Fruit fly (Drosophila melanogaster) whole organism, pupa: ENCODE results near the gene Sk1.

Experiments
- CG10348 ChIP-seq: fragments of 200-800 bp; sonication (Bioruptor generic); IDR thresholded peaks from 2 replicates; pipeline ENCODE4 v1.3.6; 2022; ENCODE audit warnings: missing biosample characterization, missing genetic modification characterization
- CG12605 ChIP-seq: fragments of 200-800 bp; sonication (Bioruptor generic); IDR thresholded peaks from 2 replicates; pipeline ENCODE4 v1.3.6; 2022; ENCODE audit warnings: missing biosample characterization, missing genetic modification characterization
- CG13204 ChIP-seq: fragments of 200-800 bp; sonication (Bioruptor generic); optimal IDR thresholded peaks from 2 replicates; lab custom pipeline; 2018; ENCODE audit warnings: missing biosample characterization, mild to moderate bottlenecking, missing genetic modification characterization, moderate library complexity
- CG14655 ChIP-seq: fragments of 200-800 bp; sonication (Bioruptor generic); optimal IDR thresholded peaks from 3 replicates; lab custom pipeline; 2017; ENCODE audit warnings: mild to moderate bottlenecking, missing biosample characterization, missing genetic modification reagents, missing genetic modification characterization
- CG15710 ChIP-seq: fragments of 200-800 bp; sonication (Bioruptor generic); optimal IDR thresholded peaks from 2 replicates; lab custom pipeline; 2018; ENCODE audit warnings: missing biosample characterization, mild to moderate bottlenecking, missing genetic modification characterization, moderate library complexity
- CG17806 ChIP-seq: fragments of 200-800 bp; sonication (Bioruptor generic); optimal IDR thresholded peaks from 2 replicates; lab custom pipeline; 2018; ENCODE audit warnings: missing biosample characterization, mild to moderate bottlenecking, missing genetic modification characterization, moderate library complexity
- CG32121 ChIP-seq: fragments of 200-800 bp; sonication (Bioruptor generic); IDR thresholded peaks from 2 replicates; pipeline ENCODE4 v1.3.6; 2022; ENCODE audit warnings: missing biosample characterization, missing genetic modification characterization
- CG34367 ChIP-seq: fragments of 200-800 bp; sonication (Bioruptor generic); optimal IDR thresholded peaks from 2 replicates; lab custom pipeline; 2018; ENCODE audit warnings: missing biosample characterization, mild to moderate bottlenecking, missing genetic modification characterization
- CG4496 ChIP-seq: fragments of 200-800 bp; sonication (Bioruptor generic); IDR thresholded peaks from 3 replicates; pipeline ENCODE4 v1.3.6; 2022; ENCODE audit warnings: missing biosample characterization, missing genetic modification characterization
- CG8159 ChIP-seq: fragments of 200-800 bp; sonication (Bioruptor generic); optimal IDR thresholded peaks from 3 replicates; lab custom pipeline; 2018; ENCODE audit warnings: missing biosample characterization, mild to moderate bottlenecking, missing genetic modification characterization, moderate library complexity
- CG8301 ChIP-seq: fragments of 200-800 bp; sonication (Bioruptor generic); optimal IDR thresholded peaks from 2 replicates; lab custom pipeline; 2018; ENCODE audit warnings: missing biosample characterization, mild to moderate bottlenecking, missing genetic modification characterization
- CG9948 ChIP-seq: fragments of 200-800 bp; sonication (Bioruptor generic); optimal IDR thresholded peaks from 2 replicates; lab custom pipeline; 2018; ENCODE audit warnings: missing biosample characterization, mild to moderate bottlenecking, missing genetic modification characterization, moderate library complexity
- D1 ChIP-seq: fragments of 200-800 bp; sonication (Bioruptor generic); optimal IDR thresholded peaks from 2 replicates; lab custom pipeline; 2018; ENCODE audit warnings: missing biosample characterization, mild to moderate bottlenecking, missing genetic modification characterization, moderate library complexity
- EcR ChIP-seq: fragments of 200-800 bp; sonication (Bioruptor generic); optimal IDR thresholded peaks from 3 replicates; lab custom pipeline; 2019; ENCODE audit warnings: missing biosample characterization, missing genetic modification characterization, mild to moderate bottlenecking, moderate library complexity, missing genetic modification reagents
- Ets98B ChIP-seq: fragments of 200-800 bp; sonication (Bioruptor generic); IDR thresholded peaks from 2 replicates; pipeline ENCODE4 v1.3.6; 2022; ENCODE audit warnings: missing biosample characterization, missing genetic modification characterization
- Pif1A ChIP-seq: fragments of 200-800 bp; sonication (Bioruptor generic); optimal IDR thresholded peaks from 3 replicates; lab custom pipeline; 2016; ENCODE audit warnings: missing biosample characterization, missing genetic modification characterization
- Pif1B ChIP-seq: fragments of 200-800 bp; sonication (Bioruptor generic); optimal IDR thresholded peaks from 3 replicates; lab custom pipeline; 2016; ENCODE audit warnings: missing biosample characterization, missing genetic modification characterization
- Snoo ChIP-seq: fragments of 200-800 bp; sonication (Bioruptor generic); optimal IDR thresholded peaks from 3 replicates; lab custom pipeline; 2017; ENCODE audit warnings: missing biosample characterization, mild to moderate bottlenecking, missing genetic modification characterization, inconsistent platforms
- fd96Ca ChIP-seq: fragments of 200-800 bp; sonication (Bioruptor generic); IDR thresholded peaks from 3 replicates; pipeline ENCODE4 v1.3.6; 2022; ENCODE audit warnings: missing biosample characterization, missing genetic modification characterization
- gl ChIP-seq: fragments of 200-800 bp; sonication (Bioruptor generic); optimal IDR thresholded peaks from 2 replicates; lab custom pipeline; 2018; ENCODE audit warnings: missing biosample characterization, mild to moderate bottlenecking, missing genetic modification characterization
- rn ChIP-seq: fragments of 200-800 bp; sonication (Bioruptor generic); IDR thresholded peaks from 2 replicates; pipeline ENCODE4 v1.3.6; 2022; ENCODE audit warnings: missing biosample characterization, missing genetic modification characterization

Gene Sk1

DNA sequence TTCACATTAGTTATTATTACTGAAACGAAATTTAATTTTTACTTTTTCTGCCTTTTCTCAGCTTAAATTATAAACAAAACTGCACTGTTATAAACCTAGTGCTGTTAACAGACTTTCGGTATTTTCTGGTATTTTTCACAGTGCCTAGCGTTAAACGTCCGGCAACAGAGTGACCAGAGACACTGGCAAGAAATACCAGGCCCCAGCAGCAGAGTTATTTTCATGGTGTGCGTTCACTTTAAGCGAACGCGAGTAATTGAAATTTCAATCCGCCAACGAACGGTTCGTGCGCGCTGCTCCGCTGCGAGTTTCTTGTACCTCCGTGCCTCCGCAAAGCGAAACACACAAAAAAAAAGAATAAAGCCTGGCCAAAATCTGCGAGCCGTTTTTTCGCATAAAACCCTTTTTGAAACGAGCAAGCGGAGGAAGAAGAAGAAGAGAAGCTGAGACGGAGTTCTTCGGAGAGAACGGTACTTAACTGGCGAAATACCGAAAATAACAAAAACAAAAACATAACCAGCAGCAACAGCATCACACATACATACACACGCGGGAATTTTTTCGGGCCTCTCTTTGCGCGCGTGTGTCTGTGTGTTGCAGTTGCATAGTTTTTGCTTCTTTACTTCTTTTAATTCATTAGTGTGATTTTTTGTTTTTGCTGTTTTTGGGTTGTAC, 50.7 kb downstream of the Sk1 start, which contains the start of gene Drak:
Drak (plus strand) TSS at position 220 of the 675 bp plus-strand sequence.
- TF ChIP-seq CG8301 (no peak), CG17806 (tag; lab: Kevin White, UChicago) (no peak), Snoo (tag; lab: Kevin White, UChicago) (no peak), CG34367 (no peak), CG8159 (tag; lab: Kevin White, UChicago) (peak; percentile 8), gl (no peak), Pif1B (GFP tag; lab: Kevin White, UChicago) (no peak), CG12605 (GFP tag; lab: Robert Waterston, UW) (no peak), Pif1A (GFP tag; lab: Kevin White, UChicago) (no peak), CG10348 (no peak), CG13204 (no peak), EcR (GFP tag; lab: Kevin White, UChicago) (peak; percentile 6), D1 (tag; lab: Kevin White, UChicago) (no peak), rn (GFP tag; lab: Robert Waterston, UW) (no peak), CG4496 (GFP tag; lab: Robert Waterston, UW) (no peak), CG32121 (GFP tag; lab: Robert Waterston, UW) (no peak)
- TF ChIP-seq, all 21 proteins: peak for 2

DNA sequence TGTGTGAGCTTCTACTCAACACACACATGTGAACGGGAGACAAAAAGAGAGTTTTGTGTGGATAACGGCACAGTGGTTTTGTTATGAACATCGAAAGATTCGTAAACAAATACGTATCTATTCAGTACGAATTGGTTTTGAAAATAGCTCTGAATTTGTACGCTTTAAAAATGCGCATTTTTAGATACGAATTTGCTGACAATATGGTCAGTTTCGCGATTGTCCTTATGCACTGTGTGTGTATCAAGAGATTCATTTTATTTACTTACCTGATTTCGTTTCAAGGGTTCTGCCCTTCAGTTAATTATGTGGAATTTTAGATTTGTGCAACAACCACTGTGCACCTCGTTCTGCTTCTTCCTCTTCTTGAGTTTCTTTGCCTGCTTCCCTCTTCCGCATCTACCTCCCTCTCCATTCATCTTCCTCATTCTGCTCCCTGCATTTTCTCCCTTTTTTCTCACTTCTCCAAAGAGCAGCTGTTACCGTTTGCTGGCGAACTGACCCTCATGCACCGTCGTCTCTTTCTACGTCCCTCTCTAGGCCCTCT, 52.5 kb downstream of the Sk1 start:
- TF ChIP-seq CG9948 (tag; lab: Kevin White, UChicago) (peak; percentile 95), CG10348 (no peak), EcR (GFP tag; lab: Kevin White, UChicago) (peak; percentile 62), Pif1B (GFP tag; lab: Kevin White, UChicago) (peak; percentile 93), gl (peak; percentile 88), CG8301 (peak; percentile 92), fd96Ca (GFP tag; lab: Robert Waterston, UW) (peak; percentile 80; the same call in 2 of the 3 replicates), Pif1A (GFP tag; lab: Kevin White, UChicago) (peak; percentile 96), Snoo (tag; lab: Kevin White, UChicago) (peak; percentile 94), rn (GFP tag; lab: Robert Waterston, UW) (peak; percentile 51), CG34367 (peak; percentile 95), CG4496 (GFP tag; lab: Robert Waterston, UW) (peak; percentile 85), CG13204 (peak; percentile 91), CG32121 (GFP tag; lab: Robert Waterston, UW) (peak; percentile 55; the same call in 1 of the 2 replicates), CG8159 (tag; lab: Kevin White, UChicago) (peak; percentile 95), CG12605 (GFP tag; lab: Robert Waterston, UW) (peak; percentile 57; the same call in 1 of the 2 replicates), CG17806 (tag; lab: Kevin White, UChicago) (peak; percentile 93), D1 (tag; lab: Kevin White, UChicago) (peak; percentile 87), CG14655 (GFP tag; lab: Kevin White, UChicago) (peak; percentile 94), Ets98B (GFP tag; lab: Robert Waterston, UW) (peak; percentile 54; the same call in 1 of the 2 replicates), CG15710 (tag; lab: Kevin White, UChicago) (peak; percentile 95)
- TF ChIP-seq, all 21 proteins: peak for 20

DNA sequence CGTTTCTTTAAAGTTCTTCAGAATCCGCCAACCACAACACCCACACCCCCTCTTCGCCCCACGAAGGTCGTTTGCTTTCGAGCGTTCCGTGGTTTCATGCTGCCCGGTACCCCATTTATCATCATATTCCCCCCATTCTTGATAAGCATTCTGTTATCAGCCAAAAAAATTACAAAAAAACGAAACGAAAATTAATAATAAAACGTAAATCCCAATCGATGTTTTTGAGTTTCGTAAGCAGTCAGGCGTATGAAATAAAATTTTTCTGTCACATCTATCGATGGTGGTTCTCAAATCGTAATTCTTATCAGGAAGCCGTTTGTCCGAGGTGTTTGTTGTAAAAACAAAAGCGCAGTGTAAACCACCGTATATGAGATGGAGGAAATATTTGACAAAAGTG, 53.1 kb downstream of the Sk1 start:
- no peak for TF ChIP-seq EcR (GFP tag; lab: Kevin White, UChicago)
- no peak for TF ChIP-seq CG8301
